Fruit fly (Drosophila melanogaster) whole organism, adult: ENCODE results near the gene CG12016.

ENCODE experiments used
- CG12768 ChIP-seq: fragments of 200-800 bp; sonication (Bioruptor generic); optimal IDR thresholded peaks from 2 replicates; lab custom pipeline; 2017; ENCODE audit warnings: missing biosample characterization, missing genetic modification characterization, mild to moderate bottlenecking, moderate library complexity, missing genetic modification reagents
- CG14711 ChIP-seq: fragments of 200-800 bp; sonication (Bioruptor generic); optimal IDR thresholded peaks from 2 replicates; lab custom pipeline; 2018; ENCODE audit warnings: missing biosample characterization, mild to moderate bottlenecking, missing genetic modification characterization, moderate library complexity
- CG1620 ChIP-seq: fragments of 200-800 bp; sonication (Bioruptor generic); optimal IDR thresholded peaks from 2 replicates; lab custom pipeline; 2016; ENCODE audit warnings: missing biosample characterization, missing genetic modification characterization
- CG33017 ChIP-seq: fragments of 200-800 bp; sonication (Bioruptor generic); optimal IDR thresholded peaks from 2 replicates; lab custom pipeline; 2018; ENCODE audit warnings: missing biosample characterization, mild to moderate bottlenecking, missing genetic modification characterization, moderate library complexity
- CG7045 ChIP-seq: fragments of 200-800 bp; sonication (Bioruptor generic); optimal IDR thresholded peaks from 2 replicates; lab custom pipeline; 2017; ENCODE audit warnings: missing biosample characterization, mild to moderate bottlenecking, missing genetic modification characterization
- CG7101 ChIP-seq: fragments of 200-800 bp; sonication (Bioruptor generic); optimal IDR thresholded peaks from 2 replicates; lab custom pipeline; 2018; ENCODE audit warnings: missing biosample characterization, mild to moderate bottlenecking, missing genetic modification characterization, moderate library complexity
- Clk ChIP-seq: fragments of 200-800 bp; sonication (Bioruptor generic); optimal IDR thresholded peaks from 2 replicates; lab custom pipeline; 2017; ENCODE audit warnings: missing biosample characterization, missing genetic modification characterization
- Crg-1 ChIP-seq: fragments of 200-800 bp; sonication (Bioruptor generic); optimal IDR thresholded peaks from 2 replicates; lab custom pipeline; 2016; ENCODE audit warnings: missing biosample characterization, missing genetic modification characterization
- bab1 ChIP-seq: fragments of 200-800 bp; sonication (Bioruptor generic); optimal IDR thresholded peaks from 3 replicates; lab custom pipeline; 2019; ENCODE audit warnings: missing biosample characterization, mild to moderate bottlenecking, missing genetic modification characterization, moderate library complexity
- cic ChIP-seq: fragments of 200-800 bp; sonication (Bioruptor generic); optimal IDR thresholded peaks from 2 replicates; lab custom pipeline; 2017; ENCODE audit warnings: missing biosample characterization, mild to moderate bottlenecking, missing genetic modification characterization, moderate library complexity
- ovo ChIP-seq: fragments of 200-800 bp; sonication (Bioruptor generic); optimal IDR thresholded peaks from 2 replicates; lab custom pipeline; 2016; ENCODE audit warnings: missing biosample characterization, missing genetic modification characterization
- tj ChIP-seq: fragments of 200-800 bp; sonication (Bioruptor generic); optimal IDR thresholded peaks from 3 replicates; lab custom pipeline; 2017; ENCODE audit warnings: missing biosample characterization, mild to moderate bottlenecking, missing genetic modification characterization, moderate library complexity
- toe ChIP-seq: fragments of 200-800 bp; sonication (Bioruptor generic); optimal IDR thresholded peaks from 2 replicates; lab custom pipeline; 2016; ENCODE audit warnings: missing biosample characterization, missing genetic modification characterization

DNA sequence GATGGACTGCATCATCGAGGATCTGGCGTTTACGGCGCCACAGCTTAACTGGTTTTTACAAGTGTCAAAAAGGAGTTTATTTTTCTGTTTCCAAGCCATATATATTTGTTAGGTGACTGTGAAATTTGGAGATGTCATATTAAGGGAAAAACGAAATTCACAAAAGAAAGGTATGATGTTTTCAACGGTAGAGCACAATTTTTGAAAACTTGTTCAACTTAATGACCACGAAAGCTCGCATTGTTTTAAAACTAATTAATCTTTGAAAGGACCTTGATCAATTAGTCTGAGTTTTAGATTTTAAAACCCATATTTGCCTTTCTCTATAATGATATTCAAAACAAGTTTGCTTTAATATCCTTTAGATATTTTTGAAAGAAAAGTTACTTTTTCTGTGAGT, 9.4 kb downstream of the CG12016 start, which contains the start of gene Strip:
- no peak for TF ChIP-seq CG7101 (tag; lab: Kevin White, UChicago)
- TF ChIP-seq ovo, result no peak
- TF ChIP-seq CG14711 (tag; lab: Kevin White, UChicago), result no peak
- no peak for TF ChIP-seq CG12768 (GFP tag; lab: Kevin White, UChicago)
- TF ChIP-seq toe (GFP tag; lab: Kevin White, UChicago), result no peak
- TF ChIP-seq Clk, result no peak
- TF ChIP-seq bab1 (GFP tag; lab: Kevin White, UChicago), result no peak
- TF ChIP-seq CG7045 (GFP tag; lab: Kevin White, UChicago), result no peak
- no peak for TF ChIP-seq tj
- TF ChIP-seq cic (GFP tag; lab: Kevin White, UChicago), result no peak
- TF ChIP-seq Crg-1 (GFP tag; lab: Kevin White, UChicago), result no peak
- TF ChIP-seq CG1620 (GFP tag; lab: Kevin White, UChicago), result no peak
- no peak for TF ChIP-seq CG33017 (tag; lab: Kevin White, UChicago)
